Worm (Caenorhabditis elegans): ENCODE results near the gene C42D8.1.

- TF ChIP-seq ama-1 (optimal IDR thresholded peaks at IDR 0.05) (no peak), ceh-16 (tag; optimal IDR thresholded peaks at IDR 0.05) (no peak)
Observed at ce11 chrX:5096967-5097366, 12.3 kb upstream of the C42D8.1 start, which contains the start of gene acn-1.
